Fruit fly (Drosophila melanogaster) whole organism, embryonic: ENCODE data around the gene CG17855.

Source experiments
- B-H2 ChIP-seq: fragments of 200-800 bp; sonication (Bioruptor generic); optimal IDR thresholded peaks from 2 replicates; lab custom pipeline; 2018; ENCODE audit warnings: missing biosample characterization, mild to moderate bottlenecking, missing genetic modification characterization
- Bteb2 ChIP-seq: fragments of 200-800 bp; sonication (Bioruptor generic); optimal IDR thresholded peaks from 2 replicates; lab custom pipeline; 2016; ENCODE audit warnings: missing biosample characterization, missing genetic modification characterization
- CG10147 ChIP-seq: fragments of 200-800 bp; sonication (Bioruptor generic); optimal IDR thresholded peaks from 2 replicates; lab custom pipeline; 2019; ENCODE audit warnings: missing biosample characterization, mild to moderate bottlenecking, missing genetic modification characterization, moderate library complexity
- CG11723 ChIP-seq: fragments of 200-800 bp; sonication (Bioruptor generic); optimal IDR thresholded peaks from 2 replicates; lab custom pipeline; 2017; ENCODE audit warnings: missing biosample characterization, mild to moderate bottlenecking, missing genetic modification characterization
- CG12299 ChIP-seq: fragments of 200-800 bp; sonication (Bioruptor generic); optimal IDR thresholded peaks from 2 replicates; lab custom pipeline; 2018; ENCODE audit warnings: missing biosample characterization, mild to moderate bottlenecking, missing genetic modification characterization
- CG12769 ChIP-seq: fragments of 200-800 bp; sonication (Bioruptor generic); optimal IDR thresholded peaks from 2 replicates; lab custom pipeline; 2019; ENCODE audit warnings: missing biosample characterization, mild to moderate bottlenecking, missing genetic modification characterization, moderate library complexity
- CG14050 ChIP-seq: fragments of 200-800 bp; sonication (Bioruptor generic); IDR thresholded peaks from 3 replicates; pipeline ENCODE4 v1.3.6; 2022; ENCODE audit warnings: missing biosample characterization, missing genetic modification characterization
- CG14965 ChIP-seq: fragments of 200-800 bp; sonication (Bioruptor generic); optimal IDR thresholded peaks from 2 replicates; lab custom pipeline; 2016; ENCODE audit warnings: missing biosample characterization, missing genetic modification characterization, borderline replicate concordance
- CG15514 ChIP-seq: fragments of 200-800 bp; sonication (Bioruptor generic); optimal IDR thresholded peaks from 3 replicates; lab custom pipeline; 2017; ENCODE audit warnings: missing biosample characterization, missing genetic modification characterization, mild to moderate bottlenecking, moderate library complexity, missing genetic modification reagents
- CG16813 ChIP-seq: fragments of 200-800 bp; sonication (Bioruptor generic); IDR thresholded peaks from 3 replicates; pipeline ENCODE4 v1.3.6; 2022; ENCODE audit warnings: missing biosample characterization, missing genetic modification characterization; ENCODE audit not compliant: partially characterized antibody
- CG17385 ChIP-seq: fragments of 200-800 bp; sonication (Bioruptor generic); optimal IDR thresholded peaks from 3 replicates; lab custom pipeline; 2018; ENCODE audit warnings: missing biosample characterization, mild to moderate bottlenecking, missing genetic modification characterization
- CG17612 ChIP-seq: fragments of 200-800 bp; sonication (Bioruptor generic); IDR thresholded peaks from 2 replicates; pipeline ENCODE4 v1.3.6; 2022; ENCODE audit warnings: missing biosample characterization, missing genetic modification characterization
- CG30431 ChIP-seq: fragments of 200-800 bp; sonication (Bioruptor generic); optimal IDR thresholded peaks from 2 replicates; lab custom pipeline; 2017; ENCODE audit warnings: missing biosample characterization, missing genetic modification characterization
- CG3163 ChIP-seq: fragments of 200-800 bp; sonication (Bioruptor generic); optimal IDR thresholded peaks from 3 replicates; lab custom pipeline; 2016; ENCODE audit warnings: missing biosample characterization, missing genetic modification characterization
- CG8359 ChIP-seq: fragments of 200-800 bp; sonication (Bioruptor generic); optimal IDR thresholded peaks from 2 replicates; lab custom pipeline; 2017; ENCODE audit warnings: missing biosample characterization, mild to moderate bottlenecking, missing genetic modification characterization, borderline replicate concordance
- CG8924 ChIP-seq: fragments of 200-800 bp; optimal IDR thresholded peaks from 3 replicates; lab custom pipeline; 2019; ENCODE audit warnings: missing biosample characterization, mild to moderate bottlenecking, missing genetic modification characterization, moderate library complexity
- Chrac-16 ChIP-seq: fragments of 200-800 bp; sonication (Bioruptor generic); optimal IDR thresholded peaks from 3 replicates; lab custom pipeline; 2016; ENCODE audit warnings: missing biosample characterization, missing genetic modification characterization
- CkIIα-i1 ChIP-seq: fragments of 200-800 bp; sonication (Bioruptor generic); IDR thresholded peaks from 2 replicates; pipeline ENCODE4 v1.3.6; 2022; ENCODE audit warnings: missing biosample characterization, missing genetic modification characterization
- Dfd ChIP-seq, 2 experiments: fragments of >200 bp; optimal IDR thresholded peaks; 2 replicates each; lab custom pipeline; 2017; ENCODE audit warnings: missing biosample characterization in 2 of 2, missing genetic modification characterization in 2 of 2
- H15 ChIP-seq: fragments of 200-800 bp; sonication (Bioruptor generic); IDR thresholded peaks from 3 replicates; pipeline ENCODE4 v1.3.6; 2022; ENCODE audit warnings: missing biosample characterization, missing genetic modification characterization
- HHEX ChIP-seq: fragments of 200-800 bp; sonication (Bioruptor generic); optimal IDR thresholded peaks from 3 replicates; lab custom pipeline; 2017; ENCODE audit warnings: missing biosample characterization, mild to moderate bottlenecking, missing genetic modification characterization, missing genetic modification reagents
- HLH4C ChIP-seq: fragments of 200-800 bp; sonication (Bioruptor generic); IDR thresholded peaks from 3 replicates; pipeline ENCODE4 v1.3.6; 2022; ENCODE audit warnings: missing biosample characterization, missing genetic modification characterization; ENCODE audit not compliant: partially characterized antibody
- Kr ChIP-seq: fragments of 200-800 bp; sonication (Bioruptor generic); optimal IDR thresholded peaks from 2 replicates; lab custom pipeline; 2017; ENCODE audit warnings: missing biosample characterization, mild to moderate bottlenecking, missing genetic modification characterization
- MTF-1 ChIP-seq: fragments of 200-800 bp; sonication (Bioruptor generic); optimal IDR thresholded peaks from 2 replicates; lab custom pipeline; 2018; ENCODE audit warnings: missing biosample characterization, mild to moderate bottlenecking, missing genetic modification characterization, borderline replicate concordance
- Neu2 ChIP-seq: fragments of 200-800 bp; sonication (Bioruptor generic); optimal IDR thresholded peaks from 3 replicates; lab custom pipeline; 2016; ENCODE audit warnings: missing biosample characterization, missing genetic modification characterization, borderline replicate concordance
- Oaz ChIP-seq: fragments of 200-800 bp; sonication (Bioruptor generic); IDR thresholded peaks from 2 replicates; pipeline ENCODE4 v1.3.6; 2022; ENCODE audit warnings: missing biosample characterization, missing genetic modification characterization
- Ravus ChIP-seq: fragments of 200-800 bp; sonication (Bioruptor generic); IDR thresholded peaks from 2 replicates; pipeline ENCODE4 v1.3.6; 2022; ENCODE audit warnings: missing biosample characterization, missing genetic modification characterization
- Rfx ChIP-seq: fragments of 200-800 bp; sonication (Bioruptor generic); IDR thresholded peaks from 2 replicates; pipeline ENCODE4 v1.3.6; 2022; ENCODE audit warnings: missing biosample characterization, missing genetic modification characterization
- Sry-δ ChIP-seq: fragments of 200-800 bp; sonication (Bioruptor generic); optimal IDR thresholded peaks from 2 replicates; lab custom pipeline; 2016; ENCODE audit warnings: missing biosample characterization, missing genetic modification characterization
- Tbp ChIP-seq: fragments of >200 bp; optimal IDR thresholded peaks from 2 replicates; lab custom pipeline; 2018; ENCODE audit warnings: missing biosample characterization, missing genetic modification characterization
- ara ChIP-seq: fragments of 200-800 bp; sonication (Bioruptor generic); IDR thresholded peaks from 2 replicates; pipeline ENCODE4 v1.3.6; 2022; ENCODE audit warnings: missing biosample characterization, missing genetic modification characterization
- bigmax ChIP-seq: fragments of 200-800 bp; sonication (Bioruptor generic); optimal IDR thresholded peaks from 2 replicates; lab custom pipeline; 2018; ENCODE audit warnings: missing biosample characterization, mild to moderate bottlenecking, missing genetic modification characterization
- crol ChIP-seq: fragments of 200-800 bp; sonication (Bioruptor generic); IDR thresholded peaks from 2 replicates; pipeline ENCODE4 v1.3.6; 2022; ENCODE audit warnings: missing biosample characterization, missing genetic modification characterization
- dmrt99B ChIP-seq: fragments of 200-800 bp; sonication (Bioruptor generic); optimal IDR thresholded peaks from 2 replicates; lab custom pipeline; 2018; ENCODE audit warnings: missing biosample characterization, mild to moderate bottlenecking, missing genetic modification characterization, moderate library complexity
- fru ChIP-seq: fragments of >200 bp; optimal IDR thresholded peaks from 2 replicates; lab custom pipeline; 2017
- ham ChIP-seq: fragments of 200-800 bp; sonication (Bioruptor generic); IDR thresholded peaks from 2 replicates; pipeline ENCODE4 v1.3.6; 2022; ENCODE audit warnings: missing biosample characterization, missing genetic modification characterization
- nerfin-1 ChIP-seq: fragments of 200-800 bp; sonication (Bioruptor generic); optimal IDR thresholded peaks from 3 replicates; lab custom pipeline; 2019; ENCODE audit warnings: missing biosample characterization, mild to moderate bottlenecking, missing genetic modification characterization, moderate library complexity
- nom ChIP-seq: fragments of 200-800 bp; sonication (Bioruptor generic); optimal IDR thresholded peaks from 2 replicates; lab custom pipeline; 2017; ENCODE audit warnings: missing biosample characterization, missing genetic modification characterization, mild to moderate bottlenecking, moderate library complexity, missing genetic modification reagents
- prd ChIP-seq, 3 experiments: fragments of >200 bp in 2 of 3; fragments of 200-800 bp in 1 of 3; sonication (Bioruptor generic) in 1 of 3; optimal IDR thresholded peaks in 2 of 3; IDR thresholded peaks in 1 of 3; 2 replicates in 2 of 3; 3 replicates in 1 of 3; pipeline versions ENCODE4 v1.3.6 to Lab custom; 2017 to 2022; ENCODE audit warnings: missing biosample characterization in 1 of 3, missing genetic modification characterization in 1 of 3
- row ChIP-seq: fragments of 200-800 bp; sonication (Bioruptor generic); IDR thresholded peaks from 3 replicates; pipeline ENCODE4 v1.3.6; 2022; ENCODE audit warnings: missing biosample characterization, missing genetic modification characterization
- sc ChIP-seq, 3 experiments: fragments of >200 bp in 2 of 3; fragments of 200-800 bp in 1 of 3; sonication (Bioruptor generic) in 1 of 3; optimal IDR thresholded peaks; 2 replicates in 2 of 3; 3 replicates in 1 of 3; lab custom pipeline; 2017; ENCODE audit warnings: mild to moderate bottlenecking in 1 of 3, missing biosample characterization in 1 of 3, missing genetic modification characterization in 1 of 3, missing genetic modification reagents in 1 of 3
- shn ChIP-seq: fragments of 200-800 bp; sonication (Bioruptor generic); optimal IDR thresholded peaks from 3 replicates; lab custom pipeline; 2016; ENCODE audit warnings: missing biosample characterization, missing genetic modification characterization
- slbo ChIP-seq: fragments of 200-800 bp; sonication (Bioruptor generic); IDR thresholded peaks from 2 replicates; pipeline ENCODE4 v1.3.6; 2022; ENCODE audit warnings: missing biosample characterization, missing genetic modification characterization
- sna ChIP-seq: fragments of 200-800 bp; sonication (Bioruptor generic); IDR thresholded peaks from 2 replicates; pipeline ENCODE4 v1.3.6; 2022; ENCODE audit warnings: missing biosample characterization, missing genetic modification characterization; ENCODE audit not compliant: partially characterized antibody
- trem ChIP-seq: fragments of 200-800 bp; optimal IDR thresholded peaks from 3 replicates; lab custom pipeline; 2019; ENCODE audit warnings: missing biosample characterization, mild to moderate bottlenecking, missing genetic modification characterization, moderate library complexity
- trh ChIP-seq: fragments of 200-800 bp; sonication (Bioruptor generic); optimal IDR thresholded peaks from 2 replicates; lab custom pipeline; 2016; ENCODE audit warnings: missing biosample characterization, missing genetic modification characterization
- wek ChIP-seq: fragments of 200-800 bp; sonication (Bioruptor generic); optimal IDR thresholded peaks from 3 replicates; lab custom pipeline; 2018; ENCODE audit warnings: missing biosample characterization, mild to moderate bottlenecking, missing genetic modification characterization, moderate library complexity
- zf30C ChIP-seq: fragments of 200-800 bp; sonication (Bioruptor generic); optimal IDR thresholded peaks from 3 replicates; lab custom pipeline; 2018; ENCODE audit warnings: missing biosample characterization, mild to moderate bottlenecking, missing genetic modification characterization

The CG17855 gene

DNA sequence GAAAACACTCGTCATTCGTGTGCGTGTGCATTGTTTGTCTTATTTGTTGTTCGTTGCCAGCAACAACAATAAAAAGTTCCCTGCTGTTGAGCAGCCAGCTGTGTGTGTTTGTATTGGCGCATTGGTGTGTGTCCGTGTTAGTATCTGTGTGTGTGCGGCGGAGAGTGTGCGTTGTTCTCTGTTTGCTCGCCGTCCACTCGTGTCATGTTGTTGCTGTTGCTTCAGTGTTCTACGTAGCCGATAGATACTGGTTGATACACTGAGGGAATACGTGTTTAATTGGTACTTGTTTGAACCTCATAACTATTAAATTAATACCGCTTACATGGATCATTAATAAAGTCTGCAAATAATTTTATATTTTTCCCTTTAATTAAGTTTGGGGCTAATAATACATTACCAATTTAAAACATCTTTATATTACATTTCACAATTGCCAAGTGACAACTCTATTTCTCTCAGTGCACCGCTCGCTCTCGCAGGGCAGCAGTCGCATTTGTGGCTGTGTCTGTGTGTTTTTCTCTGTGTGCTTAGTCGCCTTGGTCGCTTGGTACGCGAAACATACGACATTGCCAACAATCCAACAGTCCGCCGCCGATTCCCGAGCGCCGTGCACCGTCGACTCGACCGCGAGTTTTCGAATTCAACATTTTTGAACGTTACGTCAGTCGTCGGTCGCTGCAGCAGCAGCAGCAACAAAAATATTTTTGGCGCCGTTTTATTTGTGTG is 28.2 kb downstream of the CG17855 start, which contains the start of gene brwl (continued):
- no peak for TF ChIP-seq HLH4C
- TF ChIP-seq Sry-δ (GFP tag; lab: Kevin White, UChicago): peak; percentile 77
- TF ChIP-seq fru (lab: Kevin White, UChicago): no peak
- TF ChIP-seq wek (GFP tag; lab: Kevin White, UChicago): peak; percentile 87
- 0 out of 3 replicates have a peak, but pooled peaks have one; percentile 29 for TF ChIP-seq CG16813 (GFP tag; lab: Robert Waterston, UW)
- TF ChIP-seq CG30431 (GFP tag; lab: Kevin White, UChicago): peak; percentile 98
- peak; percentile 87 for TF ChIP-seq CG3163
- no peak for TF ChIP-seq sna (GFP tag; lab: Robert Waterston, UW)
- TF ChIP-seq slbo (GFP tag; lab: Robert Waterston, UW): peak; percentile 98
- peak; percentile 95 for TF ChIP-seq Ravus
- TF ChIP-seq CG8359: peak; percentile 94
- peak; percentile 99 for TF ChIP-seq dmrt99B (tag; lab: Kevin White, UChicago)
- TF ChIP-seq Neu2 (GFP tag; lab: Kevin White, UChicago): peak; percentile 93
- TF ChIP-seq CG17612 (GFP tag; lab: Robert Waterston, UW): peak; percentile 96
- peak; percentile 99 for TF ChIP-seq zf30C (GFP tag; lab: Kevin White, UChicago)
- TF ChIP-seq CG11723 (GFP tag; lab: Kevin White, UChicago): peak; percentile 97
- TF ChIP-seq CG17385 (GFP tag; lab: Kevin White, UChicago): peak; percentile 96
- peak; percentile 92 for TF ChIP-seq CkIIα-i1 (GFP tag; lab: Robert Waterston, UW)
- peak; percentile 96 for TF ChIP-seq shn (GFP tag; lab: Kevin White, UChicago)
- TF ChIP-seq CG15514 (GFP tag; lab: Kevin White, UChicago): peak; percentile 94
- TF ChIP-seq CG14050: peak; percentile 97
- peak; percentile 100 for TF ChIP-seq row (GFP tag; lab: Robert Waterston, UW)
- peak; percentile 81 for TF ChIP-seq crol (GFP tag; lab: Robert Waterston, UW)
- TF ChIP-seq Bteb2: peak; percentile 98
- TF ChIP-seq ara (GFP tag; lab: Robert Waterston, UW): peak; percentile 98
- peak in 1 of 2 experiments; percentile 80 for TF ChIP-seq Dfd (GFP tag; optimal IDR thresholded peaks at IDR 0.05; lab: Kevin White, UChicago)
- TF ChIP-seq Oaz (GFP tag; lab: Robert Waterston, UW): peak; percentile 96
- TF ChIP-seq trh (GFP tag; lab: Kevin White, UChicago): peak; percentile 97
- TF ChIP-seq nerfin-1 (tag; lab: Kevin White, UChicago): peak; percentile 97
- TF ChIP-seq CG14965: peak; percentile 84
- TF ChIP-seq CG12769 (tag; lab: Kevin White, UChicago): peak; percentile 99
- TF ChIP-seq Tbp (GFP tag; lab: Kevin White, UChicago): no peak
- TF ChIP-seq HHEX (GFP tag; lab: Kevin White, UChicago): peak; percentile 99
- TF ChIP-seq Rfx (GFP tag; lab: Robert Waterston, UW): peak; percentile 99
- TF ChIP-seq MTF-1 (GFP tag; lab: Kevin White, UChicago): peak; percentile 90
- TF ChIP-seq B-H2 (GFP tag; lab: Kevin White, UChicago): peak; percentile 98
- TF ChIP-seq H15 (GFP tag; lab: Robert Waterston, UW): peak; percentile 98
- peak; percentile 95 for TF ChIP-seq ham (GFP tag; lab: Robert Waterston, UW)
- no peak for TF ChIP-seq prd (optimal IDR thresholded peaks at IDR 0.05; lab: Kevin White, UChicago)
- TF ChIP-seq prd (GFP tag; IDR thresholded peaks at IDR 0.05; lab: Robert Waterston, UW): peak; percentile 99
- TF ChIP-seq Kr: peak; percentile 88
- TF ChIP-seq trem (tag; lab: Kevin White, UChicago): peak; percentile 97
- TF ChIP-seq CG8924 (tag; lab: Kevin White, UChicago): peak; percentile 99
- TF ChIP-seq nom (GFP tag; lab: Kevin White, UChicago): peak; percentile 93
- no peak for TF ChIP-seq sc (optimal IDR thresholded peaks at IDR 0.05; lab: Kevin White, UChicago)
- TF ChIP-seq sc (GFP tag; optimal IDR thresholded peaks at IDR 0.05; lab: Kevin White, UChicago): peak; percentile 99
- TF ChIP-seq CG10147 (GFP tag; lab: Kevin White, UChicago): peak; percentile 98
- peak; percentile 76 for TF ChIP-seq bigmax (GFP tag; lab: Kevin White, UChicago)
- TF ChIP-seq Chrac-16 (GFP tag; lab: Kevin White, UChicago): peak; percentile 99
- TF ChIP-seq CG12299: peak; percentile 98
